Fruit fly (Drosophila melanogaster): Measurements from ENCODE around the gene CG10631.

Gene CG10631

dm6 chr2L:19795320-19796110 lies 38.8 kb upstream of the CG10631 start (continued):
- TF ChIP-seq en (GFP tag; optimal IDR thresholded peaks at IDR 0.05) (no peak), B-H2 (GFP tag; optimal IDR thresholded peaks at IDR 0.05) (peak; percentile 31), CG13123 (GFP tag; optimal IDR thresholded peaks at IDR 0.05) (no peak), slbo (GFP tag; IDR thresholded peaks at IDR 0.05) (peak; percentile 76), CG11456 (GFP tag; IDR thresholded peaks at IDR 0.05) (peak; percentile 60; the same call in 1 of the 3 replicates), lab (GFP tag; optimal IDR thresholded peaks at IDR 0.05) (no peak), BtbVII (GFP tag; optimal IDR thresholded peaks at IDR 0.05) (no peak), CG9876 (GFP tag; optimal IDR thresholded peaks at IDR 0.05) (no peak), dm (GFP tag; optimal IDR thresholded peaks at IDR 0.05) (peak; percentile 44), tll (GFP tag; optimal IDR thresholded peaks at IDR 0.05) (no peak), Xbp1 (GFP tag; optimal IDR thresholded peaks at IDR 0.05) (peak; percentile 68), pum (GFP tag; optimal IDR thresholded peaks at IDR 0.05) (peak; percentile 44), CG9817 (tag; optimal IDR thresholded peaks at IDR 0.05) (peak; percentile 36), Dbx (GFP tag; IDR thresholded peaks at IDR 0.05) (peak; percentile 27; the same call in 1 of the 3 replicates), Myb (GFP tag; optimal IDR thresholded peaks at IDR 0.05) (peak; percentile 55), CG7271 (tag; optimal IDR thresholded peaks at IDR 0.05) (no peak), eyg (GFP tag; optimal IDR thresholded peaks at IDR 0.05) (no peak), CG3281 (GFP tag; optimal IDR thresholded peaks at IDR 0.05) (no peak), sens (GFP tag) (peak; percentile 87), Hsf (GFP tag; optimal IDR thresholded peaks at IDR 0.05) (peak; percentile 62), Ravus (GFP tag; IDR thresholded peaks at IDR 0.05) (no peak), chinmo (GFP tag; IDR thresholded peaks at IDR 0.05; ENCODE audit: partially characterized antibody) (0 out of 4 replicates have a peak, but pooled peaks have one; percentile 67), HLH4C (GFP tag; IDR thresholded peaks at IDR 0.05; ENCODE audit: partially characterized antibody) (peak; percentile 71), NC2β (GFP tag; optimal IDR thresholded peaks at IDR 0.05) (peak; percentile 17), wor (GFP tag; IDR thresholded peaks at IDR 0.05) (no peak), CG7556 (GFP tag; optimal IDR thresholded peaks at IDR 0.05) (peak; percentile 50), E2f1 (GFP tag; IDR thresholded peaks at IDR 0.05) (peak; percentile 40; the same call in 1 of the 2 replicates), row (GFP tag; IDR thresholded peaks at IDR 0.05) (peak; percentile 88), CG10431 (GFP tag; optimal IDR thresholded peaks at IDR 0.05) (no peak), Mad (GFP tag; optimal IDR thresholded peaks at IDR 0.05) (peak; percentile 59), gce (GFP tag; IDR thresholded peaks at IDR 0.05) (no peak), cad (GFP tag; optimal IDR thresholded peaks at IDR 0.05) (no peak), CG10565 (GFP tag; optimal IDR thresholded peaks at IDR 0.05) (no peak), Lim3 (GFP tag; IDR thresholded peaks at IDR 0.05) (no peak), CG2889 (GFP tag; IDR thresholded peaks at IDR 0.05) (no peak), CG33213 (GFP tag; optimal IDR thresholded peaks at IDR 0.05) (peak; percentile 74), dysf (GFP tag; IDR thresholded peaks at IDR 0.05) (peak; percentile 39; the same call in 1 of the 3 replicates), CG6854 (GFP tag; optimal IDR thresholded peaks at IDR 0.05) (no peak), Bgb (GFP tag; IDR thresholded peaks at IDR 0.05; ENCODE audit: partially characterized antibody) (peak; percentile 82), salm (tag; optimal IDR thresholded peaks at IDR 0.05) (peak; percentile 2), CG6765 (GFP tag; optimal IDR thresholded peaks at IDR 0.05) (no peak), luna (GFP tag; optimal IDR thresholded peaks at IDR 0.05) (no peak), CG14965 (GFP tag; optimal IDR thresholded peaks at IDR 0.05; ENCODE audit: borderline replicate concordance) (no peak), CG17361 (GFP tag; IDR thresholded peaks at IDR 0.05) (peak; percentile 60; the same call in 2 of the 3 replicates), CG7786 (GFP tag; optimal IDR thresholded peaks at IDR 0.05) (peak; percentile 46), Fer2 (tag; optimal IDR thresholded peaks at IDR 0.05) (no peak), CG9727 (GFP tag; optimal IDR thresholded peaks at IDR 0.05) (peak; percentile 55), tin (GFP tag; optimal IDR thresholded peaks at IDR 0.05) (peak; percentile 56), CG7745 (tag; optimal IDR thresholded peaks at IDR 0.05) (no peak), sim (GFP tag; IDR thresholded peaks at IDR 0.05) (no peak)
